Worm (Caenorhabditis elegans) whole organism, L4 larva: Measurements from ENCODE around the gene F26F12.2.

Experiments used
- F26F4.8 ChIP-seq: fragments of 200-800 bp; sonication (Bioruptor generic); conservative IDR thresholded peaks from 2 replicates; pipeline ENCODE4 v1.3.6; 2022; ENCODE audit warnings: missing genetic modification characterization, missing compliant biosample characterization
- F44E2.7 ChIP-seq: fragments of 200-800 bp; sonication (Bioruptor generic); IDR thresholded peaks from 2 replicates; pipeline ENCODE4 v2.1.2; 2022; ENCODE audit warnings: missing genetic modification characterization, missing compliant biosample characterization
- F49E8.2 ChIP-seq: sonication (generic microtip); optimal IDR thresholded peaks from 2 replicates; lab custom pipeline; 2016; ENCODE audit warnings: missing compliant biosample characterization, mild to moderate bottlenecking, missing genetic modification characterization, borderline replicate concordance
- T26A8.4 ChIP-seq: fragments of 200-800 bp; sonication (Bioruptor generic); IDR thresholded peaks from 2 replicates; pipeline ENCODE4 v1.3.6; 2022; ENCODE audit warnings: missing genetic modification characterization, missing compliant biosample characterization
- Y75B8A.6 ChIP-seq: fragments of 200-800 bp; sonication (Bioruptor generic); IDR thresholded peaks from 2 replicates; pipeline ENCODE4 v1.3.6; 2022; ENCODE audit warnings: missing genetic modification reagents, missing genetic modification characterization, missing compliant biosample characterization
- ZK337.2 ChIP-seq: fragments of 200-800 bp; sonication (Bioruptor generic); IDR thresholded peaks from 2 replicates; pipeline ENCODE4 v1.3.6; 2022; ENCODE audit warnings: missing genetic modification reagents, missing genetic modification characterization, missing compliant biosample characterization
- aly-2 ChIP-seq: sonication (generic microtip); optimal IDR thresholded peaks from 2 replicates; lab custom pipeline; 2018; ENCODE audit warnings: missing biosample characterization, missing genetic modification characterization
- ama-1 ChIP-seq: fragments of 150-350 bp; optimal IDR thresholded peaks from 2 replicates; lab custom pipeline; 2014; ENCODE audit warnings: inconsistent platforms, mixed read lengths
- attf-4 ChIP-seq: sonication (generic microtip); optimal IDR thresholded peaks from 3 replicates; lab custom pipeline; 2017; ENCODE audit warnings: missing biosample characterization, missing genetic modification characterization
- ceh-20 ChIP-seq: fragments of 200-800 bp; sonication (Bioruptor generic); IDR thresholded peaks from 2 replicates; pipeline ENCODE4 v1.3.6; 2022; ENCODE audit warnings: missing genetic modification reagents, missing genetic modification characterization, missing compliant biosample characterization
- ceh-28 ChIP-seq: fragments of 150-350 bp; optimal IDR thresholded peaks from 2 replicates; lab custom pipeline; 2014; ENCODE audit warnings: missing biosample characterization, missing genetic modification reagents, missing genetic modification characterization
- ceh-32 ChIP-seq: sonication (generic microtip); optimal IDR thresholded peaks from 2 replicates; lab custom pipeline; 2016; ENCODE audit warnings: mild to moderate bottlenecking, missing genetic modification characterization, missing compliant biosample characterization; ENCODE audit not compliant: poor library complexity
- ceh-82 ChIP-seq: sonication (generic microtip); optimal IDR thresholded peaks from 2 replicates; lab custom pipeline; 2017; ENCODE audit warnings: missing biosample characterization, missing genetic modification characterization
- cey-2 ChIP-seq: sonication (generic microtip); optimal IDR thresholded peaks from 3 replicates; lab custom pipeline; 2017; ENCODE audit warnings: missing genetic modification characterization, mild to moderate bottlenecking, missing compliant biosample characterization, antibody characterized with exemption, borderline replicate concordance; ENCODE audit not compliant: insufficient read depth
- ctbp-1 ChIP-seq: fragments of 200-800 bp; sonication (Bioruptor generic); IDR thresholded peaks from 2 replicates; pipeline ENCODE4 v1.3.6; 2022; ENCODE audit warnings: missing genetic modification reagents, missing genetic modification characterization, missing compliant biosample characterization
- daf-16 ChIP-seq, 3 experiments: sonication (generic microtip); optimal IDR thresholded peaks; 2 replicates each; lab custom pipeline; 2016 to 2017; ENCODE audit warnings: missing genetic modification characterization in 3 of 3, missing genetic modification reagents in 3 of 3, mild to moderate bottlenecking in 2 of 3, missing compliant biosample characterization in 2 of 3, missing biosample characterization in 1 of 3, moderate library complexity in 1 of 3
- daf-19 ChIP-seq: fragments of 200-800 bp; sonication (Bioruptor generic); conservative IDR thresholded peaks from 2 replicates; pipeline ENCODE4 v1.3.6; 2022; ENCODE audit warnings: missing genetic modification characterization, missing compliant biosample characterization
- dmd-8 ChIP-seq: fragments of 200-800 bp; sonication (Bioruptor generic); IDR thresholded peaks from 2 replicates; pipeline ENCODE4 v1.3.6; 2022; ENCODE audit warnings: missing genetic modification characterization, missing compliant biosample characterization
- dpl-1 ChIP-seq: fragments of 150-350 bp; optimal IDR thresholded peaks from 2 replicates; lab custom pipeline; 2014; ENCODE audit warnings: missing biosample characterization, missing genetic modification reagents, missing genetic modification characterization
- dve-1 ChIP-seq: sonication (generic microtip); optimal IDR thresholded peaks from 2 replicates; lab custom pipeline; 2017; ENCODE audit warnings: antibody characterized with exemption, mild to moderate bottlenecking, missing genetic modification characterization, missing compliant biosample characterization; ENCODE audit not compliant: insufficient read depth
- egl-43 ChIP-seq: fragments of 200-800 bp; sonication (Bioruptor generic); IDR thresholded peaks from 2 replicates; pipeline ENCODE4 v1.3.6; 2022; ENCODE audit warnings: missing genetic modification reagents, missing genetic modification characterization, missing compliant biosample characterization
- hlh-11 ChIP-seq: fragments of 200-800 bp; sonication (Bioruptor generic); optimal IDR thresholded peaks from 2 replicates; lab custom pipeline; 2018; ENCODE audit warnings: mild to moderate bottlenecking, missing genetic modification characterization, missing compliant biosample characterization
- hmg-1.1 ChIP-seq: fragments of 200-800 bp; sonication (Bioruptor generic); IDR thresholded peaks from 2 replicates; pipeline ENCODE4 v1.3.6; 2022; ENCODE audit warnings: missing genetic modification reagents, missing genetic modification characterization, missing compliant biosample characterization
- jun-1 ChIP-seq: fragments of 150-350 bp; optimal IDR thresholded peaks from 2 replicates; lab custom pipeline; 2014; ENCODE audit warnings: missing biosample characterization, missing genetic modification reagents, missing genetic modification characterization
- lim-7 ChIP-seq: fragments of 200-800 bp; sonication (Bioruptor generic); IDR thresholded peaks from 2 replicates; pipeline ENCODE4 v1.3.6; 2022; ENCODE audit warnings: missing genetic modification characterization, missing compliant biosample characterization
- lin-13 ChIP-seq: fragments of 150-350 bp; optimal IDR thresholded peaks from 2 replicates; lab custom pipeline; 2014; ENCODE audit warnings: missing biosample characterization, missing genetic modification reagents, missing genetic modification characterization
- lin-29 ChIP-seq: fragments of 200-800 bp; sonication (Bioruptor generic); IDR thresholded peaks from 2 replicates; pipeline ENCODE4 v1.3.6; 2022; ENCODE audit warnings: missing genetic modification reagents, missing genetic modification characterization, missing compliant biosample characterization
- lir-3 ChIP-seq: sonication (generic microtip); optimal IDR thresholded peaks from 2 replicates; lab custom pipeline; 2016; ENCODE audit warnings: mild to moderate bottlenecking, missing genetic modification characterization, missing compliant biosample characterization
- lsy-2 ChIP-seq, 2 experiments: fragments of 150-350 bp in 1 of 2; sonication (generic microtip) in 1 of 2; optimal IDR thresholded peaks; 2 replicates each; lab custom pipeline; 2014 to 2017; ENCODE audit warnings: missing biosample characterization in 2 of 2, missing genetic modification characterization in 2 of 2
- madf-9 ChIP-seq: fragments of 200-800 bp; sonication (Bioruptor generic); conservative IDR thresholded peaks from 2 replicates; pipeline ENCODE4 v1.3.6; 2022; ENCODE audit warnings: missing genetic modification reagents, missing genetic modification characterization, missing compliant biosample characterization
- mdl-1 ChIP-seq, 2 experiments: fragments of 150-350 bp in 1 of 2; sonication (generic microtip) in 1 of 2; optimal IDR thresholded peaks; 2 replicates each; lab custom pipeline; 2014 to 2017; ENCODE audit warnings: missing biosample characterization in 2 of 2, missing genetic modification characterization in 2 of 2
- mep-1 ChIP-seq: fragments of 150-350 bp; sonication (generic microtip); optimal IDR thresholded peaks from 3 replicates; lab custom pipeline; 2014; ENCODE audit warnings: missing biosample characterization, missing genetic modification characterization
- mxl-3 ChIP-seq: fragments of 200-800 bp; sonication (Bioruptor generic); optimal IDR thresholded peaks from 2 replicates; lab custom pipeline; 2018; ENCODE audit warnings: mild to moderate bottlenecking, missing genetic modification characterization, missing compliant biosample characterization
- nhr-102 ChIP-seq: sonication (generic microtip); optimal IDR thresholded peaks from 2 replicates; lab custom pipeline; 2016; ENCODE audit warnings: mild to moderate bottlenecking, missing genetic modification characterization, moderate library complexity, missing compliant biosample characterization
- nhr-11 ChIP-seq: fragments of 150-350 bp; optimal IDR thresholded peaks from 2 replicates; lab custom pipeline; 2014; ENCODE audit warnings: missing biosample characterization, missing genetic modification characterization
- nhr-237 ChIP-seq: sonication (generic microtip); optimal IDR thresholded peaks from 2 replicates; lab custom pipeline; 2017; ENCODE audit warnings: missing biosample characterization, missing genetic modification characterization
- nhr-25 ChIP-seq: sonication (generic microtip); optimal IDR thresholded peaks from 2 replicates; lab custom pipeline; 2017; ENCODE audit warnings: missing genetic modification characterization, mild to moderate bottlenecking, missing compliant biosample characterization, antibody characterized with exemption, moderate library complexity, borderline replicate concordance; ENCODE audit not compliant: insufficient read depth
- nhr-28 ChIP-seq: fragments of 150-350 bp; optimal IDR thresholded peaks from 2 replicates; lab custom pipeline; 2014; ENCODE audit warnings: missing biosample characterization, missing genetic modification characterization
- nhr-41 ChIP-seq: fragments of 200-800 bp; sonication (Bioruptor generic); IDR thresholded peaks from 2 replicates; pipeline ENCODE4 v1.3.6; 2022; ENCODE audit warnings: missing genetic modification reagents, missing genetic modification characterization, missing compliant biosample characterization
- nhr-42 ChIP-seq: fragments of 200-800 bp; sonication (Bioruptor generic); IDR thresholded peaks from 2 replicates; pipeline ENCODE4 v1.3.6; 2022; ENCODE audit warnings: missing genetic modification characterization, missing compliant biosample characterization
- nhr-48 ChIP-seq: sonication (generic microtip); optimal IDR thresholded peaks from 2 replicates; lab custom pipeline; 2016; ENCODE audit warnings: mild to moderate bottlenecking, missing genetic modification characterization, missing compliant biosample characterization
- sdz-12 ChIP-seq: fragments of 200-800 bp; sonication (Bioruptor generic); optimal IDR thresholded peaks from 2 replicates; lab custom pipeline; 2018; ENCODE audit warnings: mild to moderate bottlenecking, missing genetic modification characterization, missing compliant biosample characterization
- spr-3 ChIP-seq: fragments of 200-800 bp; sonication (Bioruptor generic); optimal IDR thresholded peaks from 2 replicates; lab custom pipeline; 2018; ENCODE audit warnings: mild to moderate bottlenecking, missing genetic modification characterization, missing compliant biosample characterization
- tag-97 ChIP-seq: fragments of 200-800 bp; sonication (Bioruptor generic); IDR thresholded peaks from 2 replicates; pipeline ENCODE4 v1.3.6; 2022; ENCODE audit warnings: missing genetic modification characterization, missing compliant biosample characterization
- unc-39 ChIP-seq: sonication (generic microtip); optimal IDR thresholded peaks from 2 replicates; lab custom pipeline; 2017; ENCODE audit warnings: missing biosample characterization, missing genetic modification characterization
- unc-62 ChIP-seq, 3 experiments: fragments of 150-350 bp in 1 of 3; sonication (generic microtip); optimal IDR thresholded peaks in 2 of 3; peaks in 1 of 3; 1 replicate in 1 of 3; 2 replicates in 2 of 3; lab custom pipeline; 2014 to 2017; ENCODE audit warnings: missing biosample characterization in 3 of 3, missing genetic modification characterization in 3 of 3, missing genetic modification reagents in 3 of 3, missing genotype in 1 of 3
- vab-7 ChIP-seq: fragments of 200-800 bp; sonication (Bioruptor generic); IDR thresholded peaks from 2 replicates; pipeline ENCODE4 v1.3.6; 2022; ENCODE audit warnings: missing genetic modification reagents, missing genetic modification characterization, missing compliant biosample characterization
- zag-1 ChIP-seq: fragments of 150-350 bp; optimal IDR thresholded peaks from 2 replicates; lab custom pipeline; 2014; ENCODE audit warnings: missing biosample characterization, missing genetic modification characterization
- zfp-2 ChIP-seq: sonication (generic microtip); optimal IDR thresholded peaks from 2 replicates; lab custom pipeline; 2016; ENCODE audit warnings: mild to moderate bottlenecking, missing genetic modification characterization, missing compliant biosample characterization
- zip-2 ChIP-seq: fragments of 150-350 bp; optimal IDR thresholded peaks from 2 replicates; lab custom pipeline; 2014; ENCODE audit warnings: missing biosample characterization, missing genetic modification characterization

F26F12.2 gene

DNA sequence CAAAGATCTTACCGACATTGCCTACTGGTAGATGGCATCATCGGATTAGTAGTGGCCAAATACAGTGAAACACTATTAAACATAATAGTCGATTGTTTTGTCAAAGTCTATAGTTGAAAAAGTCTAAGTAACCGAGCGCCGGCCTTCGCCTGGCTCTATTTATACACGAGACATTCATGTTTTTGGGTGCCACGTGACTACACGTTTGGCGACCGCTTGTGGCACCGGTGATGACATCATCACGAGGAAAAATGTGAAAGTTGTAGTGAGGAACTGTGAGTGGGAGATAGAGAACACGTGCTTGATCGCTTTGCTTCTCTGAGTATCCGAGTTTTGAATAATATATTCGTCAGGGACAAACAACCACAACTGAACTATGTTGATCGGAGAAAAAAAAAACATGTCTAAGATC is 5.9 kb upstream of the F26F12.2 start (continued):
- peak; percentile 34 for TF ChIP-seq ama-1
- peak; percentile 58 for TF ChIP-seq nhr-102 (tag; lab: Kevin White, UChicago)
- peak; percentile 98 for TF ChIP-seq nhr-28 (tag; lab: Kevin White, UChicago)
- no peak for TF ChIP-seq ceh-32 (tag; lab: Kevin White, UChicago)
- TF ChIP-seq zag-1 (tag; lab: Kevin White, UChicago) = no peak
- TF ChIP-seq lsy-2 (tag; optimal IDR thresholded peaks at IDR 0.05; lab: Kevin White, UChicago) = peak in 1 of 2 experiments; percentile 63
- TF ChIP-seq tag-97 (GFP tag; lab: Robert Waterston, UW) = no peak
- no peak for TF ChIP-seq sdz-12 (GFP tag; lab: Kevin White, UChicago)
- TF ChIP-seq ceh-20 (GFP tag; lab: Robert Waterston, UW) = peak; percentile 79; the same call in 1 of the 2 replicates
- TF ChIP-seq egl-43 = no peak
- TF ChIP-seq daf-16 (GFP tag; optimal IDR thresholded peaks at IDR 0.05; lab: Kevin White, UChicago) = peak in 1 of 2 experiments; percentile 75
- peak; percentile 60 for TF ChIP-seq daf-16 (tag; optimal IDR thresholded peaks at IDR 0.05; lab: Kevin White, UChicago)
- TF ChIP-seq T26A8.4 (GFP tag; lab: Robert Waterston, UW) = peak; percentile 33; the same call in 1 of the 2 replicates
- no peak for TF ChIP-seq unc-39 (tag; lab: Kevin White, UChicago)
- no peak for TF ChIP-seq F44E2.7
- TF ChIP-seq zip-2 (tag; lab: Kevin White, UChicago) = peak; percentile 45
- TF ChIP-seq nhr-25 (tag; lab: Kevin White, UChicago) = peak; percentile 51
- TF ChIP-seq nhr-41 (GFP tag; lab: Robert Waterston, UW) = no peak
- TF ChIP-seq hlh-11 (tag; lab: Kevin White, UChicago) = peak; percentile 94
- no peak for TF ChIP-seq F26F4.8
- TF ChIP-seq mxl-3 (GFP tag; lab: Kevin White, UChicago) = peak; percentile 80
- no peak for TF ChIP-seq ceh-82
- TF ChIP-seq aly-2 (tag; lab: Kevin White, UChicago) = no peak
- peak; percentile 86 for TF ChIP-seq dve-1
- peak; percentile 43 for TF ChIP-seq dpl-1 (GFP tag; lab: Kevin White, UChicago)
- TF ChIP-seq nhr-48 (tag; lab: Kevin White, UChicago) = peak; percentile 88
- TF ChIP-seq Y75B8A.6 (GFP tag; lab: Robert Waterston, UW) = no peak
- TF ChIP-seq zfp-2 (tag; lab: Kevin White, UChicago) = no peak
- TF ChIP-seq lim-7 (GFP tag; lab: Robert Waterston, UW) = no peak
- TF ChIP-seq cey-2 = peak; percentile 83
- no peak; the same call in 1 of the 2 replicates for TF ChIP-seq hmg-1.1
- TF ChIP-seq ceh-28 (tag; lab: Kevin White, UChicago) = no peak
- TF ChIP-seq daf-19 = no peak
- 0 out of 2 replicates have a peak, but pooled peaks have one; percentile 13 for TF ChIP-seq madf-9 (GFP tag; lab: Robert Waterston, UW)
- peak; percentile 57 to 90 for TF ChIP-seq mdl-1 (tag; optimal IDR thresholded peaks at IDR 0.05; lab: Kevin White, UChicago)
- no peak; the same call in 1 of the 2 replicates for TF ChIP-seq ctbp-1 (GFP tag; lab: Robert Waterston, UW)
- TF ChIP-seq lir-3 (tag; lab: Kevin White, UChicago) = no peak
- no peak for TF ChIP-seq attf-4 (tag; lab: Kevin White, UChicago)
- peak; percentile 30 for TF ChIP-seq jun-1 (tag; lab: Kevin White, UChicago)
- peak; percentile 74 for TF ChIP-seq mep-1 (tag; lab: Kevin White, UChicago)
- TF ChIP-seq nhr-11 (tag; lab: Kevin White, UChicago) = peak; percentile 87
- peak; percentile 66; the same call in 1 of the 2 replicates for TF ChIP-seq lin-29 (GFP tag; lab: Robert Waterston, UW)
- TF ChIP-seq nhr-237 (tag; lab: Kevin White, UChicago) = no peak
- no peak for TF ChIP-seq vab-7 (GFP tag; lab: Robert Waterston, UW)
- no peak for TF ChIP-seq ZK337.2 (GFP tag; lab: Robert Waterston, UW)
- peak in 1 of 2 experiments; percentile 99 for TF ChIP-seq unc-62 (GFP tag; optimal IDR thresholded peaks at IDR 0.05 in 1 of 2; lab: Kevin White, UChicago)
- no peak for TF ChIP-seq unc-62 (tag; optimal IDR thresholded peaks at IDR 0.05; lab: Kevin White, UChicago)
- peak; percentile 60; the same call in 1 of the 2 replicates for TF ChIP-seq nhr-42 (GFP tag; lab: Robert Waterston, UW)
- TF ChIP-seq lin-13 (GFP tag; lab: Kevin White, UChicago) = peak; percentile 14
- no peak for TF ChIP-seq F49E8.2 (tag; lab: Kevin White, UChicago)
- no peak for TF ChIP-seq spr-3
- no peak for TF ChIP-seq dmd-8 (GFP tag; lab: Robert Waterston, UW)
